Worm (Caenorhabditis elegans): ENCODE data around the gene erfa-3.

The erfa-3 gene

DNA sequence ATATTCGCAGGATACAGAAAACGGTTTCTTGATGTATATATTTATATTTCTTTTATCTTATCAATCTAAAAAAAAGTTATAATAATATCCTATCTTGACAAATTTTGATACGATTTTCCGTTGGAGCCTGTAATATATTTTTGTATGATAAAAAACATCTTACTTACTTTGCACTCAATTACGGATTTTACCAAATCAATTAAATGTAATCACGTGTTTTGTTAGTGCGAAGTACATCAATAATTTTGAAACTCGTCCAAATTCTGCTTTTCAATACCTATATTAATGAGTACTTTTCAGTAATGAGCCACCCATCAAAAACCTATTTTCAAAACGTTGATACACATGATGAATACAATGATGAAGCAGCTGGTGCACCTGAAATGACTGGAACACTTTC lies 36.5 kb upstream of the erfa-3 start, which contains the start of gene T19C4.1:
Gene T19C4.1 (plus strand): TSS at position 301 of the 400 bp plus-strand sequence.
- TF ChIP-seq elt-3 (tag; optimal IDR thresholded peaks at IDR 0.05) (no peak), tbx-2 (tag; optimal IDR thresholded peaks at IDR 0.05) (no peak), mef-2 (tag; optimal IDR thresholded peaks at IDR 0.05) (no peak), fkh-4 (tag; optimal IDR thresholded peaks at IDR 0.05; ENCODE audit: borderline replicate concordance) (no peak), C34B4.2 (tag; optimal IDR thresholded peaks at IDR 0.05) (no peak), mab-9 (GFP tag; IDR thresholded peaks at IDR 0.05) (no peak), unc-98 (GFP tag; IDR thresholded peaks at IDR 0.05) (no peak), hlh-4 (tag; optimal IDR thresholded peaks at IDR 0.05) (no peak), lsy-2 (tag; optimal IDR thresholded peaks at IDR 0.05) (no peak), fkh-8 (tag; optimal IDR thresholded peaks at IDR 0.05) (no peak), hpl-2 (GFP tag; optimal IDR thresholded peaks at IDR 0.05) (no peak), zip-4 (GFP tag; optimal IDR thresholded peaks at IDR 0.05) (no peak), ztf-4 (tag; optimal IDR thresholded peaks at IDR 0.05) (no peak), blmp-1 (tag; optimal IDR thresholded peaks at IDR 0.05) (no peak)

DNA sequence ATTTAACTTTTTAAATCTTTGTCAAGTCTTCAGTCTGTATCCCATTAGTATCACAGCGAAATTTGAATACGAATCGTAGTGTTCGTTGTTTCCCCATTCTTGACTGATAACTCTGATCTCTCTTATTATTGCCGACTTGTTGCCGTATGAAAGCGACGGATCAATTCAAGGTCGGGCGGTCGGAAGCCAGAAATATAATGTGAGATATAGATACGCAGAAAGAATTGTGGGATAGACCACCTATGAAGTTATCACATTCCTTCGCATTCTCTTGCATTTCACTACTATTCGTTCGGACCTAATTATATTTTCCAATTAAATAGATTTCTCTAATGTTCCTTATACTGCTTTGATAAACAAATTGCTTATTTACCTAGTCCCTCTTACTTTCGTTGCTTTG lies 36.1 kb upstream of the erfa-3 start:
- TF ChIP-seq nhr-20 (tag; optimal IDR thresholded peaks at IDR 0.05) (no peak), mdl-1 (tag; optimal IDR thresholded peaks at IDR 0.05) (no peak), pax-3 (tag; optimal IDR thresholded peaks at IDR 0.05) (no peak), nhr-85 (tag) (peak; percentile 79), blmp-1 (tag; optimal IDR thresholded peaks at IDR 0.05) (peak; percentile 80), elt-3 (tag; optimal IDR thresholded peaks at IDR 0.05) (peak in 1 of 6 experiments; percentile 48), sup-37 (GFP tag; optimal IDR thresholded peaks at IDR 0.05) (no peak), snpc-4 (tag; optimal IDR thresholded peaks at IDR 0.05) (no peak), nhr-19 (GFP tag; conservative IDR thresholded peaks at IDR 0.05) (no peak), mab-9 (GFP tag; IDR thresholded peaks at IDR 0.05) (no peak), lin-14 (GFP tag; optimal IDR thresholded peaks at IDR 0.05) (no peak), zag-1 (tag; optimal IDR thresholded peaks at IDR 0.05) (no peak), nhr-77 (tag; optimal IDR thresholded peaks at IDR 0.05) (no peak), hpl-2 (GFP tag; optimal IDR thresholded peaks at IDR 0.05) (no peak), ceh-8 (GFP tag; optimal IDR thresholded peaks at IDR 0.05) (no peak), mep-1 (tag; optimal IDR thresholded peaks at IDR 0.05) (peak; percentile 8), pqm-1 (tag; optimal IDR thresholded peaks at IDR 0.05) (no peak), nhr-76 (tag; optimal IDR thresholded peaks at IDR 0.05) (no peak), ztf-11 (tag; optimal IDR thresholded peaks at IDR 0.05) (no peak), lin-13 (GFP tag; optimal IDR thresholded peaks at IDR 0.05) (no peak), aly-2 (tag; optimal IDR thresholded peaks at IDR 0.05) (no peak), nhr-28 (tag; optimal IDR thresholded peaks at IDR 0.05) (no peak), nhr-84 (tag; optimal IDR thresholded peaks at IDR 0.05) (no peak), unc-30 (tag; optimal IDR thresholded peaks at IDR 0.05) (no peak), ceh-82 (tag; optimal IDR thresholded peaks at IDR 0.05) (no peak), irx-1 (tag; optimal IDR thresholded peaks at IDR 0.05) (no peak), ceh-90 (tag; optimal IDR thresholded peaks at IDR 0.05) (no peak), nhr-12 (tag; optimal IDR thresholded peaks at IDR 0.05) (no peak)

DNA sequence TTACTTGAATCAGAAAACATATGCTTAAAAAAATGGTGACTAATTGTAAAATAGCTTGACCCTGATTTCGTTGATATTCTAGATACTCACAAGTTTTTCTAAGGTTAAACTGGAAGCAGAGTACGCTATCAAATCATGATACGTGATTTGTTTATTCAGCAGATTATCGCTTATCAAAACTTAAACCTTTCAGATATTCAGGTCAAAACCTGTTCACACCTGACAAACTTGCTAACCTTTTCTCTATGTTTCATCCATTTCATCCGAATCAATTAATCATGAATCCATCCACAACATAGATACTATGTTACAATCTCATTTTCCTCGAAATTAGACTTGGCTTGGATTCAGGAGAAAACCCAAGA lies 34.9 kb upstream of the erfa-3 start:
- no peak for TF ChIP-seq nhr-20 (tag; optimal IDR thresholded peaks at IDR 0.05)
- no peak for TF ChIP-seq pqm-1 (tag; optimal IDR thresholded peaks at IDR 0.05)
- TF ChIP-seq ztf-4 (tag; optimal IDR thresholded peaks at IDR 0.05): peak; percentile 18
- TF ChIP-seq swsn-7 (tag; optimal IDR thresholded peaks at IDR 0.05): no peak
- TF ChIP-seq lsy-2 (tag; optimal IDR thresholded peaks at IDR 0.05): peak in 1 of 2 experiments; percentile 12
- peak; percentile 9 for TF ChIP-seq jun-1 (tag; optimal IDR thresholded peaks at IDR 0.05)
- TF ChIP-seq unc-86 (tag; optimal IDR thresholded peaks at IDR 0.05): no peak
- TF ChIP-seq nhr-90 (tag; optimal IDR thresholded peaks at IDR 0.05; ENCODE audit: poor library complexity): peak; percentile 17
- peak; percentile 86 for TF ChIP-seq nhr-85 (tag)
- no peak for TF ChIP-seq efl-1 (optimal IDR thresholded peaks at IDR 0.05)
- peak in 1 of 2 experiments; percentile 76 for TF ChIP-seq efl-1 (GFP tag; optimal IDR thresholded peaks at IDR 0.05 in 1 of 2)
- TF ChIP-seq elt-3 (tag; optimal IDR thresholded peaks at IDR 0.05): peak in 1 of 6 experiments; percentile 76
- peak; percentile 38 for TF ChIP-seq nhr-71 (tag; optimal IDR thresholded peaks at IDR 0.05)
